Worm (Caenorhabditis elegans) whole organism, L4/young adult: ENCODE results near the gene F01D5.7.

Experiments used
- W03F9.2 ChIP-seq: fragments of 150-350 bp; optimal IDR thresholded peaks from 2 replicates; lab custom pipeline; 2014; ENCODE audit warnings: missing biosample characterization, missing genetic modification characterization
- him-1 ChIP-seq: sonication (generic microtip); optimal IDR thresholded peaks from 2 replicates; lab custom pipeline; 2016; ENCODE audit warnings: missing genotype, missing genetic modification reagents, missing genetic modification characterization, missing compliant biosample characterization

ce11 chrII:13982247-13982646 is 26.2 kb upstream of the F01D5.7 start:
- TF ChIP-seq him-1 (tag; lab: Kevin White, UChicago) (no peak), W03F9.2 (tag; lab: Kevin White, UChicago) (no peak)
